Fruit fly (Drosophila melanogaster): ENCODE results near the gene CG7215.

DNA sequence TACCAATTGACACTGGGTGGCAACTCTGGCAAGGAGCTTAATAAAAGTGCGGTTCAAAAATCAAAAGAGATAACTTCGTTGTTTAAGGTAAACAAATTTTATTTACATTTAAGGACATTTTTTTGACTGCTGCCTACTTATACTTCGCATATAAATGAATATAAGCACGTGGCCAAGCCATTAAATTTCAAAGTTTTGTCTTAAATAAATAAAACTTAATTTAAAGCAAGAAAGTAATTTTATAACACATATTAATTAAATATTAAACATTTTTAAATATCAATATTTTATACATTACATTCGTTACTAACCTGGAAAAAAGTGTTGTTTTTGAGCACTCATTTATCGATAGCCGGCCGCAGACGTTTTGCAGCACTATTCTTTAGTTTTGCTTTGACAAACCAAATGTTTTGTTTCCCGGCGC is 21.6 kb upstream of the CG7215 start, which contains the start of the genes CG12321 and MED17:
- TF ChIP-seq tx (GFP tag; optimal IDR thresholded peaks at IDR 0.05) (peak; percentile 61), insv (GFP tag; optimal IDR thresholded peaks at IDR 0.05) (peak in 1 of 2 experiments; percentile 57)
